Fruit fly (Drosophila melanogaster) whole organism, embryonic: ENCODE measurements around the gene CG18265.
A peak's percentile ranks its signal among the peaks of the same experiment; 100 is the strongest.

Source experiments
- Blimp-1 ChIP-seq: fragments of 200-800 bp; sonication (Bioruptor generic); optimal IDR thresholded peaks from 3 replicates; lab custom pipeline; 2018; ENCODE audit warnings: missing biosample characterization, missing genetic modification characterization, mild to moderate bottlenecking, moderate library complexity, missing genetic modification reagents
- CG10321 ChIP-seq: fragments of 200-800 bp; sonication (Bioruptor generic); IDR thresholded peaks from 2 replicates; pipeline ENCODE4 v1.3.6; 2022; ENCODE audit warnings: missing biosample characterization, missing genetic modification characterization
- CG17328 ChIP-seq: fragments of 200-800 bp; sonication (Bioruptor generic); IDR thresholded peaks from 2 replicates; pipeline ENCODE4 v1.3.6; 2022; ENCODE audit warnings: missing biosample characterization, missing genetic modification characterization
- CG1832 ChIP-seq: fragments of 200-800 bp; sonication (Bioruptor generic); optimal IDR thresholded peaks from 2 replicates; lab custom pipeline; 2017; ENCODE audit warnings: missing biosample characterization, mild to moderate bottlenecking, missing genetic modification characterization, inconsistent platforms
- CG2116 ChIP-seq: fragments of 200-800 bp; sonication (Bioruptor generic); optimal IDR thresholded peaks from 3 replicates; lab custom pipeline; 2018; ENCODE audit warnings: missing biosample characterization, mild to moderate bottlenecking, missing genetic modification characterization
- CG2875 ChIP-seq: fragments of 200-800 bp; sonication (Bioruptor generic); optimal IDR thresholded peaks from 2 replicates; lab custom pipeline; 2017; ENCODE audit warnings: missing biosample characterization, mild to moderate bottlenecking, missing genetic modification characterization, missing genetic modification reagents
- CG30403 ChIP-seq: fragments of 200-800 bp; sonication (Bioruptor generic); optimal IDR thresholded peaks from 3 replicates; lab custom pipeline; 2016; ENCODE audit warnings: missing biosample characterization, missing genetic modification characterization
- CG33213 ChIP-seq: fragments of 200-800 bp; sonication (Bioruptor generic); optimal IDR thresholded peaks from 3 replicates; lab custom pipeline; 2016; ENCODE audit warnings: missing biosample characterization, missing genetic modification characterization
- CG3407 ChIP-seq: fragments of 200-800 bp; sonication (Bioruptor generic); optimal IDR thresholded peaks from 2 replicates; lab custom pipeline; 2018; ENCODE audit warnings: missing biosample characterization, mild to moderate bottlenecking, missing genetic modification characterization
- CG4360 ChIP-seq: fragments of 200-800 bp; sonication (Bioruptor generic); IDR thresholded peaks from 2 replicates; pipeline ENCODE4 v1.3.6; 2022; ENCODE audit warnings: missing biosample characterization, missing genetic modification characterization
- CG6791 ChIP-seq: fragments of 200-800 bp; sonication (Bioruptor generic); IDR thresholded peaks from 3 replicates; pipeline ENCODE4 v1.3.6; 2022; ENCODE audit warnings: missing biosample characterization, missing genetic modification characterization; ENCODE audit not compliant: partially characterized antibody
- CG7745 ChIP-seq: fragments of 200-800 bp; sonication (Bioruptor generic); optimal IDR thresholded peaks from 2 replicates; lab custom pipeline; 2018; ENCODE audit warnings: missing biosample characterization, mild to moderate bottlenecking, missing genetic modification characterization, moderate library complexity
- CG8388 ChIP-seq: fragments of 200-800 bp; sonication (Bioruptor generic); optimal IDR thresholded peaks from 2 replicates; lab custom pipeline; 2019; ENCODE audit warnings: missing biosample characterization, mild to moderate bottlenecking, missing genetic modification characterization, moderate library complexity
- CG8924 ChIP-seq: fragments of 200-800 bp; optimal IDR thresholded peaks from 3 replicates; lab custom pipeline; 2019; ENCODE audit warnings: missing biosample characterization, mild to moderate bottlenecking, missing genetic modification characterization, moderate library complexity
- CoRest ChIP-seq: fragments of 200-800 bp; sonication (Bioruptor generic); optimal IDR thresholded peaks from 3 replicates; lab custom pipeline; 2018; ENCODE audit warnings: missing biosample characterization, mild to moderate bottlenecking, missing genetic modification characterization, moderate library complexity
- Dref ChIP-seq: fragments of 200-800 bp; sonication (Bioruptor generic); IDR thresholded peaks from 2 replicates; pipeline ENCODE4 v1.3.6; 2022; ENCODE audit warnings: missing biosample characterization, missing genetic modification characterization
- Drgx ChIP-seq: fragments of 200-800 bp; sonication (Bioruptor generic); IDR thresholded peaks from 2 replicates; pipeline ENCODE4 v1.3.6; 2022; ENCODE audit warnings: missing biosample characterization, missing genetic modification characterization
- E2f1 ChIP-seq: fragments of 200-800 bp; sonication (Bioruptor generic); IDR thresholded peaks from 2 replicates; pipeline ENCODE4 v1.3.6; 2022; ENCODE audit warnings: missing biosample characterization, missing genetic modification characterization
- Ets65A ChIP-seq: fragments of 200-800 bp; sonication (Bioruptor generic); peaks from one replicate; lab custom pipeline; 2016; ENCODE audit warnings: missing biosample characterization, missing genetic modification characterization
- Hmr ChIP-seq: fragments of 200-800 bp; sonication (Bioruptor generic); optimal IDR thresholded peaks from 3 replicates; lab custom pipeline; 2017; ENCODE audit warnings: mild to moderate bottlenecking, missing biosample characterization, missing genetic modification reagents, missing genetic modification characterization
- PHDP ChIP-seq: fragments of 200-800 bp; sonication (Bioruptor generic); optimal IDR thresholded peaks from 3 replicates; lab custom pipeline; 2018; ENCODE audit warnings: missing biosample characterization, mild to moderate bottlenecking, missing genetic modification characterization, moderate library complexity
- Sox102F ChIP-seq: fragments of 200-800 bp; sonication (Bioruptor generic); optimal IDR thresholded peaks from 2 replicates; lab custom pipeline; 2018; ENCODE audit warnings: missing biosample characterization, mild to moderate bottlenecking, missing genetic modification characterization, moderate library complexity
- Trl ChIP-seq, 3 experiments: fragments of >200 bp in 2 of 3; fragments of 200-800 bp in 1 of 3; sonication (Bioruptor generic) in 1 of 3; optimal IDR thresholded peaks; 2 replicates in 1 of 3; 3 replicates in 2 of 3; lab custom pipeline; 2016 to 2017; ENCODE audit warnings: missing biosample characterization in 1 of 3, missing genetic modification characterization in 1 of 3
- Vsx1 ChIP-seq: fragments of 200-800 bp; sonication (Bioruptor generic); optimal IDR thresholded peaks from 2 replicates; lab custom pipeline; 2017; ENCODE audit warnings: missing biosample characterization, mild to moderate bottlenecking, missing genetic modification characterization, missing genetic modification reagents
- al ChIP-seq: fragments of 200-800 bp; sonication (Bioruptor generic); IDR thresholded peaks from 2 replicates; pipeline ENCODE4 v1.3.6; 2022; ENCODE audit warnings: missing biosample characterization, missing genetic modification characterization
- aop ChIP-seq: fragments of 200-800 bp; sonication (Bioruptor generic); IDR thresholded peaks from 2 replicates; pipeline ENCODE4 v1.3.6; 2022; ENCODE audit warnings: missing biosample characterization, missing genetic modification characterization
- bsh ChIP-seq, 2 experiments: fragments of 200-800 bp; sonication (Bioruptor generic); optimal IDR thresholded peaks; 2 replicates each; lab custom pipeline; 2017 to 2018; ENCODE audit warnings: mild to moderate bottlenecking in 2 of 2, missing biosample characterization in 2 of 2, missing genetic modification characterization in 2 of 2, moderate library complexity in 1 of 2
- corto ChIP-seq: fragments of 200-800 bp; sonication (Bioruptor generic); optimal IDR thresholded peaks from 2 replicates; lab custom pipeline; 2016; ENCODE audit warnings: missing biosample characterization, mild to moderate bottlenecking, missing genetic modification characterization, moderate library complexity
- dati ChIP-seq: fragments of 200-800 bp; sonication (Bioruptor generic); IDR thresholded peaks from 2 replicates; pipeline ENCODE4 v1.3.6; 2022; ENCODE audit warnings: missing biosample characterization, missing genetic modification characterization
- dmrt99B ChIP-seq: fragments of 200-800 bp; sonication (Bioruptor generic); optimal IDR thresholded peaks from 2 replicates; lab custom pipeline; 2018; ENCODE audit warnings: missing biosample characterization, mild to moderate bottlenecking, missing genetic modification characterization, moderate library complexity
- ewg ChIP-seq: fragments of 200-800 bp; sonication (Bioruptor generic); optimal IDR thresholded peaks from 3 replicates; lab custom pipeline; 2017; ENCODE audit warnings: mild to moderate bottlenecking, missing biosample characterization, missing genetic modification reagents, missing genetic modification characterization
- ftz-f1 ChIP-seq: fragments of 200-800 bp; sonication (Bioruptor generic); optimal IDR thresholded peaks from 2 replicates; lab custom pipeline; 2016; ENCODE audit warnings: missing biosample characterization, missing genetic modification characterization
- grn ChIP-seq: fragments of 200-800 bp; sonication (Bioruptor generic); optimal IDR thresholded peaks from 3 replicates; lab custom pipeline; 2017; ENCODE audit warnings: missing biosample characterization, missing genetic modification characterization
- ham ChIP-seq: fragments of 200-800 bp; sonication (Bioruptor generic); IDR thresholded peaks from 2 replicates; pipeline ENCODE4 v1.3.6; 2022; ENCODE audit warnings: missing biosample characterization, missing genetic modification characterization
- her ChIP-seq: fragments of 200-800 bp; sonication (Bioruptor generic); optimal IDR thresholded peaks from 2 replicates; lab custom pipeline; 2016; ENCODE audit warnings: missing biosample characterization, missing genetic modification characterization
- lbe ChIP-seq: fragments of 200-800 bp; sonication (Bioruptor generic); optimal IDR thresholded peaks from 2 replicates; lab custom pipeline; 2016; ENCODE audit warnings: missing biosample characterization, mild to moderate bottlenecking, missing genetic modification characterization
- nom ChIP-seq: fragments of 200-800 bp; sonication (Bioruptor generic); optimal IDR thresholded peaks from 2 replicates; lab custom pipeline; 2017; ENCODE audit warnings: missing biosample characterization, missing genetic modification characterization, mild to moderate bottlenecking, moderate library complexity, missing genetic modification reagents
- pnt ChIP-seq: fragments of 200-800 bp; sonication (Bioruptor generic); optimal IDR thresholded peaks from 3 replicates; lab custom pipeline; 2016; ENCODE audit warnings: missing biosample characterization, missing genetic modification characterization
- sens ChIP-seq: fragments of 200-800 bp; sonication (Bioruptor generic); peaks from one replicate; lab custom pipeline; 2016; ENCODE audit warnings: missing biosample characterization, missing genetic modification characterization
- slbo ChIP-seq: fragments of 200-800 bp; sonication (Bioruptor generic); IDR thresholded peaks from 2 replicates; pipeline ENCODE4 v1.3.6; 2022; ENCODE audit warnings: missing biosample characterization, missing genetic modification characterization
- slou ChIP-seq: fragments of 200-800 bp; sonication (Bioruptor generic); optimal IDR thresholded peaks from 3 replicates; lab custom pipeline; 2016; ENCODE audit warnings: missing biosample characterization, missing genetic modification characterization
- sob ChIP-seq: fragments of 200-800 bp; sonication (Bioruptor generic); IDR thresholded peaks from 2 replicates; pipeline ENCODE4 v1.3.6; 2022; ENCODE audit warnings: missing biosample characterization, missing genetic modification characterization
- stc ChIP-seq: fragments of 200-800 bp; sonication (Bioruptor generic); IDR thresholded peaks from 2 replicates; pipeline ENCODE4 v1.3.6; 2022; ENCODE audit warnings: missing biosample characterization, missing genetic modification characterization
- sug ChIP-seq: fragments of 200-800 bp; optimal IDR thresholded peaks from 2 replicates; lab custom pipeline; 2019; ENCODE audit warnings: missing biosample characterization, mild to moderate bottlenecking, missing genetic modification characterization, moderate library complexity
- ttk ChIP-seq: fragments of 200-800 bp; sonication (Bioruptor generic); IDR thresholded peaks from 2 replicates; pipeline ENCODE4 v2.1.2; 2022; ENCODE audit warnings: missing biosample characterization, missing genetic modification characterization
- vnd ChIP-seq: fragments of 200-800 bp; sonication (Bioruptor generic); IDR thresholded peaks from 3 replicates; pipeline ENCODE4 v1.3.6; 2022; ENCODE audit warnings: missing biosample characterization, missing genetic modification characterization; ENCODE audit not compliant: partially characterized antibody
- zfh1 ChIP-seq: fragments of 200-800 bp; sonication (Bioruptor generic); IDR thresholded peaks from 3 replicates; pipeline ENCODE4 v1.3.6; 2022; ENCODE audit warnings: missing biosample characterization, missing genetic modification characterization

The CG18265 gene

DNA sequence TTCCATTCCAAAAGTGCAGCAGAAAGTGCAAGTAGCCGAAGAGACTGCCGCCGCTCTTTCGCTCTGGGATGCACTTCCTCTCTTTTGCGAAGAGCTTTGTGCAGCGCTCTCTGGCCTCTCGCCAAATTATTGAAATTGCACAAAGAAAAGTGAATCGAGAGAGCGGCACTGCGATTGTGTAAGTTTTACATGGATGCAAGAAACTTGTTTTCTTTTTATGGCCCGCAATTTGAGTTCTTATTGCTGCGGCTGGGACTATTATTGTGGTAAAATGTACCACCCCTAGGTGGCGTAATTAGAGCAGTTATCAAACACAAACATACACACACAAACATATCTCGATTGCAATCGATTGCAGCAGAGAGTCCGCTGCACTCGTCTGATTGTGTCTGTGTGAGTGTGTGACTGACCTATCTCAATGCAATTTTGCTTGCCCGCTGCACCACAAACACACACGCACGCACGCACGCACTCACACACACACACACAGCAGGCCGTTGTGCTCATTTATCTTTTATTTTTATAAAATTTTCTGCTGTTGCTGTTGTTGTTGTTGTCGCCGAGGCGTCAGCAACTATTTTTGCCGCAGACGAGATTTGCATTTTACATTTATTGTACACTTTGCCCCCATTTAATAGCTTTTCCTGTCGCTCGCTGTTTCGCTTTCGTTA, 61.2 kb downstream of the CG18265 start (continued):
- TF ChIP-seq CG8388 (GFP tag; lab: Kevin White, UChicago) (no peak), Drgx (GFP tag; lab: Robert Waterston, UW) (peak; percentile 38), grn (no peak), stc (GFP tag; lab: Robert Waterston, UW) (no peak), sob (GFP tag; lab: Robert Waterston, UW) (no peak), CoRest (tag; lab: Kevin White, UChicago) (no peak), ttk (GFP tag; lab: Robert Waterston, UW) (no peak), vnd (GFP tag; lab: Robert Waterston, UW) (0 out of 3 replicates have a peak, but pooled peaks have one; percentile 11), aop (GFP tag; lab: Robert Waterston, UW) (no peak), nom (GFP tag; lab: Kevin White, UChicago) (peak; percentile 43), her (GFP tag; lab: Kevin White, UChicago) (no peak), sug (no peak), CG17328 (GFP tag; lab: Robert Waterston, UW) (no peak), ewg (GFP tag; lab: Kevin White, UChicago) (no peak), PHDP (tag; lab: Kevin White, UChicago) (no peak), CG4360 (peak; percentile 42; the same call in 1 of the 2 replicates), CG7745 (no peak), CG3407 (GFP tag; lab: Kevin White, UChicago) (no peak), Trl (optimal IDR thresholded peaks at IDR 0.05; lab: Kevin White, UChicago) (peak in 1 of 2 experiments; percentile 28), Trl (GFP tag; optimal IDR thresholded peaks at IDR 0.05; lab: Kevin White, UChicago) (no peak)

DNA sequence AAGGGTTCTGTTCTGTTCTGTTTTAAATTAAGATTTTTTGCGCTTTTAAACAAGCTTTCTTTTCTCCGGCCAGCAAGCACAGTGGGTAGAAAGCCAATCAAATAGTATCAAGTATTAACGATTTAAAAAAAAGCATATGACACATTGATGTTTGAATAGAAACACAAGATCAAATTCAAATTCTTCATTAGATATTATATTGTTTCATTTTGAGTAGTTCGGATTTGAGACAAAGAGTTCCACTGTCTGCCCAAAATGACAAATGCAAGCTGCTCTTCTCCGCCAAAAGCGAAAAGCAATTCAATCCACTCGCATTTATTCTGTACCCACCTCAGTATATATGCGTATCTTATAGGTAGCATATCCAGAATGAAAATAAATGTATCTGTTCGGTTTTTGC, 63.0 kb downstream of the CG18265 start:
- TF ChIP-seq Sox102F (GFP tag; lab: Kevin White, UChicago) (peak; percentile 3), Ets65A (GFP tag; lab: Kevin White, UChicago) (no peak), CG6791 (GFP tag; lab: Robert Waterston, UW) (no peak), corto (peak; percentile 53), sens (GFP tag; lab: Kevin White, UChicago) (peak; percentile 79), CG10321 (no peak), Drgx (GFP tag; lab: Robert Waterston, UW) (peak; percentile 60), Blimp-1 (no peak), slbo (GFP tag; lab: Robert Waterston, UW) (peak; percentile 21; the same call in 1 of the 2 replicates), lbe (GFP tag; lab: Kevin White, UChicago) (peak; percentile 77), dati (GFP tag; lab: Robert Waterston, UW) (no peak), CG2875 (GFP tag; lab: Kevin White, UChicago) (no peak), zfh1 (GFP tag; lab: Robert Waterston, UW) (0 out of 3 replicates have a peak, but pooled peaks have one; percentile 41)
- TF ChIP-seq, all 482 proteins: peak for 7

DNA sequence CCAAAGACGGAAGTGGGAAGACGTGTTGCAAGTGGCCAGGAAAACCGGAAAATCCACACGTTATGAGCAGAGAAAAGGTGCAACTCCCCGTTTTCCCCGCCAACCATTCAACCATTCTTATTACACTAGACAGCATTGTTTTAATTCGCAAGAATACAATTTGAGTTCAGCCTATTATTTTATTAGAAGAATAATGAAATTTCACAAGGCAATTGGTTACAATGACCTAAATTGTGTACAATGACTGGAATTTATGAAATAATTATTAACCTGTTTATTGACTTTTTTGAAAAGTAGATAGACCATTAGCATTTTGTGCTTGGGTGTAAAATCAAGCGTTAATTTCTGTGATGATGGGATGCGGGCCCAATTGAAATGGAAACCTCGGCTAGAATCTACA, 65.3 kb downstream of the CG18265 start:
- TF ChIP-seq pnt (GFP tag; lab: Kevin White, UChicago) (no peak), ham (GFP tag; lab: Robert Waterston, UW) (no peak), Drgx (GFP tag; lab: Robert Waterston, UW) (peak; percentile 41; the same call in 1 of the 2 replicates), CG8924 (tag; lab: Kevin White, UChicago) (no peak), al (GFP tag; lab: Robert Waterston, UW) (no peak), dmrt99B (no peak), CG30403 (GFP tag; lab: Kevin White, UChicago) (no peak), CG1832 (GFP tag; lab: Kevin White, UChicago) (no peak), Dref (GFP tag; lab: Robert Waterston, UW) (no peak), E2f1 (no peak), ftz-f1 (GFP tag; lab: Kevin White, UChicago) (no peak), Hmr (no peak), slou (GFP tag; lab: Kevin White, UChicago) (no peak), Vsx1 (GFP tag; lab: Kevin White, UChicago) (no peak), CG33213 (GFP tag; lab: Kevin White, UChicago) (no peak), CG2116 (GFP tag; lab: Kevin White, UChicago) (no peak), bsh (GFP tag; optimal IDR thresholded peaks at IDR 0.05; lab: Kevin White, UChicago) (peak in 1 of 2 experiments; percentile 44)
